Fruit fly (Drosophila melanogaster) whole organism, embryonic: ENCODE results near the gene Rpp14b.

Experiments
- Adf1 ChIP-seq: fragments of 200-800 bp; sonication (Bioruptor generic); IDR thresholded peaks from 2 replicates; pipeline ENCODE4 v1.3.6; 2022; ENCODE audit warnings: missing biosample characterization, missing genetic modification characterization
- Awh ChIP-seq: fragments of 200-800 bp; sonication (Bioruptor generic); IDR thresholded peaks from 2 replicates; pipeline ENCODE4, ENCODE4 v1.3.6; 2022; ENCODE audit warnings: missing biosample characterization, missing genetic modification characterization
- CG11247 ChIP-seq: fragments of 200-800 bp; sonication (Bioruptor generic); IDR thresholded peaks from 2 replicates; pipeline ENCODE4 v1.3.6; 2022; ENCODE audit warnings: missing biosample characterization, missing genetic modification characterization
- CG11398 ChIP-seq: fragments of 200-800 bp; sonication (Bioruptor generic); optimal IDR thresholded peaks from 2 replicates; lab custom pipeline; 2016; ENCODE audit warnings: missing biosample characterization, missing genetic modification characterization
- CG11723 ChIP-seq: fragments of 200-800 bp; sonication (Bioruptor generic); optimal IDR thresholded peaks from 2 replicates; lab custom pipeline; 2017; ENCODE audit warnings: missing biosample characterization, mild to moderate bottlenecking, missing genetic modification characterization
- CG12071 ChIP-seq: fragments of 200-800 bp; sonication (Bioruptor generic); optimal IDR thresholded peaks from 3 replicates; lab custom pipeline; 2018; ENCODE audit warnings: missing biosample characterization, mild to moderate bottlenecking, missing genetic modification characterization
- CG12659 ChIP-seq: fragments of 200-800 bp; sonication (Bioruptor generic); optimal IDR thresholded peaks from 3 replicates; lab custom pipeline; 2017; ENCODE audit warnings: mild to moderate bottlenecking, missing biosample characterization, missing genetic modification reagents, missing genetic modification characterization
- CG13296 ChIP-seq: fragments of 200-800 bp; sonication (Bioruptor generic); optimal IDR thresholded peaks from 3 replicates; lab custom pipeline; 2018; ENCODE audit warnings: missing biosample characterization, mild to moderate bottlenecking, missing genetic modification characterization
- CG14441 ChIP-seq: fragments of 200-800 bp; sonication (Bioruptor generic); IDR thresholded peaks from 2 replicates; pipeline ENCODE4 v1.3.6; 2022; ENCODE audit warnings: missing biosample characterization, missing genetic modification characterization
- CG15479 ChIP-seq: fragments of 200-800 bp; sonication (Bioruptor generic); optimal IDR thresholded peaks from 3 replicates; lab custom pipeline; 2019; ENCODE audit warnings: missing biosample characterization, mild to moderate bottlenecking, missing genetic modification characterization, moderate library complexity
- CG15696 ChIP-seq: fragments of 200-800 bp; sonication (Bioruptor generic); optimal IDR thresholded peaks from 2 replicates; lab custom pipeline; 2019; ENCODE audit warnings: missing biosample characterization, mild to moderate bottlenecking, missing genetic modification characterization, moderate library complexity
- CG17359 ChIP-seq: fragments of 200-800 bp; sonication (Bioruptor generic); optimal IDR thresholded peaks from 3 replicates; lab custom pipeline; 2018; ENCODE audit warnings: missing biosample characterization, mild to moderate bottlenecking, missing genetic modification characterization, moderate library complexity
- CG18011 ChIP-seq: fragments of 200-800 bp; sonication (Bioruptor generic); optimal IDR thresholded peaks from 2 replicates; lab custom pipeline; 2017; ENCODE audit warnings: missing biosample characterization, missing genetic modification characterization, mild to moderate bottlenecking, moderate library complexity, missing genotype
- CG30403 ChIP-seq: fragments of 200-800 bp; sonication (Bioruptor generic); optimal IDR thresholded peaks from 3 replicates; lab custom pipeline; 2016; ENCODE audit warnings: missing biosample characterization, missing genetic modification characterization
- CG4707 ChIP-seq: fragments of 200-800 bp; sonication (Bioruptor generic); optimal IDR thresholded peaks from 2 replicates; lab custom pipeline; 2018; ENCODE audit warnings: missing biosample characterization, mild to moderate bottlenecking, missing genetic modification characterization, moderate library complexity
- CG6175 ChIP-seq: fragments of 200-800 bp; sonication (Bioruptor generic); IDR thresholded peaks from 3 replicates; pipeline ENCODE4 v1.3.6; 2022; ENCODE audit warnings: missing biosample characterization, missing genetic modification characterization
- CG7357 ChIP-seq: fragments of 200-800 bp; sonication (Bioruptor generic); IDR thresholded peaks from 3 replicates; pipeline ENCODE4 v1.3.6; 2022; ENCODE audit warnings: missing biosample characterization, missing genetic modification characterization
- CG8089 ChIP-seq: fragments of 200-800 bp; sonication (Bioruptor generic); optimal IDR thresholded peaks from 3 replicates; lab custom pipeline; 2016; ENCODE audit warnings: missing biosample characterization, missing genetic modification characterization
- CG8281 ChIP-seq: fragments of 200-800 bp; sonication (Bioruptor generic); optimal IDR thresholded peaks from 2 replicates; lab custom pipeline; 2018; ENCODE audit warnings: missing biosample characterization, mild to moderate bottlenecking, missing genetic modification characterization, moderate library complexity
- CG8290 ChIP-seq, 3 experiments: fragments of 200-800 bp; sonication (Bioruptor generic); optimal IDR thresholded peaks; 2 replicates each; lab custom pipeline; 2016 to 2019; ENCODE audit warnings: missing biosample characterization in 3 of 3, missing genetic modification characterization in 3 of 3, mild to moderate bottlenecking in 2 of 3, moderate library complexity in 1 of 3
- CG8359 ChIP-seq: fragments of 200-800 bp; sonication (Bioruptor generic); optimal IDR thresholded peaks from 2 replicates; lab custom pipeline; 2017; ENCODE audit warnings: missing biosample characterization, mild to moderate bottlenecking, missing genetic modification characterization, borderline replicate concordance
- CG8478 ChIP-seq: fragments of >200 bp; optimal IDR thresholded peaks from 2 replicates; lab custom pipeline; 2018
- CG9609 ChIP-seq: fragments of 200-800 bp; sonication (Bioruptor generic); optimal IDR thresholded peaks from 3 replicates; lab custom pipeline; 2016; ENCODE audit warnings: missing biosample characterization, missing genetic modification characterization
- CG9797 ChIP-seq: fragments of 200-800 bp; sonication (Bioruptor generic); optimal IDR thresholded peaks from 3 replicates; lab custom pipeline; 2018; ENCODE audit warnings: missing biosample characterization, mild to moderate bottlenecking, missing genetic modification characterization
- CG9817 ChIP-seq: fragments of 200-800 bp; sonication (Bioruptor generic); optimal IDR thresholded peaks from 2 replicates; lab custom pipeline; 2018; ENCODE audit warnings: missing biosample characterization, mild to moderate bottlenecking, missing genetic modification characterization, moderate library complexity
- Dref ChIP-seq: fragments of 200-800 bp; sonication (Bioruptor generic); IDR thresholded peaks from 2 replicates; pipeline ENCODE4 v1.3.6; 2022; ENCODE audit warnings: missing biosample characterization, missing genetic modification characterization
- Drgx ChIP-seq: fragments of 200-800 bp; sonication (Bioruptor generic); IDR thresholded peaks from 2 replicates; pipeline ENCODE4 v1.3.6; 2022; ENCODE audit warnings: missing biosample characterization, missing genetic modification characterization
- Eip74EF ChIP-seq, 2 experiments: fragments of 200-800 bp in 1 of 2; fragments of >200 bp in 1 of 2; sonication (Bioruptor generic) in 1 of 2; optimal IDR thresholded peaks; 2 replicates each; lab custom pipeline; 2017 to 2019; ENCODE audit warnings: missing biosample characterization in 2 of 2, missing genetic modification characterization in 2 of 2, mild to moderate bottlenecking in 1 of 2, moderate library complexity in 1 of 2
- Hand ChIP-seq: fragments of 200-800 bp; sonication (Bioruptor generic); optimal IDR thresholded peaks from 2 replicates; lab custom pipeline; 2017; ENCODE audit warnings: mild to moderate bottlenecking, missing biosample characterization, missing genetic modification reagents, missing genetic modification characterization
- Hmx ChIP-seq: fragments of 200-800 bp; sonication (Bioruptor generic); optimal IDR thresholded peaks from 2 replicates; lab custom pipeline; 2016; ENCODE audit warnings: missing biosample characterization, missing genetic modification characterization
- Hr78 ChIP-seq, 2 experiments: fragments of 200-800 bp in 1 of 2; fragments of >200 bp in 1 of 2; sonication (Bioruptor generic) in 1 of 2; optimal IDR thresholded peaks; 2 replicates each; lab custom pipeline; 2017 to 2019; ENCODE audit warnings: missing biosample characterization in 2 of 2, missing genetic modification characterization in 2 of 2, mild to moderate bottlenecking in 1 of 2, moderate library complexity in 1 of 2
- Med ChIP-seq: fragments of 200-800 bp; sonication (Bioruptor generic); peaks from one replicate; lab custom pipeline; 2016; ENCODE audit warnings: missing biosample characterization, missing genetic modification characterization, mild to moderate bottlenecking, inconsistent platforms, moderate library complexity
- Mes4 ChIP-seq: fragments of 200-800 bp; sonication (Bioruptor generic); optimal IDR thresholded peaks from 2 replicates; lab custom pipeline; 2016; ENCODE audit warnings: missing biosample characterization, missing genetic modification characterization
- Oaz ChIP-seq: fragments of 200-800 bp; sonication (Bioruptor generic); IDR thresholded peaks from 2 replicates; pipeline ENCODE4 v1.3.6; 2022; ENCODE audit warnings: missing biosample characterization, missing genetic modification characterization
- Sox102F ChIP-seq: fragments of 200-800 bp; sonication (Bioruptor generic); optimal IDR thresholded peaks from 2 replicates; lab custom pipeline; 2018; ENCODE audit warnings: missing biosample characterization, mild to moderate bottlenecking, missing genetic modification characterization, moderate library complexity
- ci ChIP-seq: fragments of 200-800 bp; sonication (Bioruptor generic); IDR thresholded peaks from 3 replicates; pipeline ENCODE4 v1.3.6; 2022; ENCODE audit warnings: missing biosample characterization, missing genetic modification characterization
- gcm ChIP-seq: fragments of 200-800 bp; sonication (Bioruptor generic); optimal IDR thresholded peaks from 2 replicates; lab custom pipeline; 2019; ENCODE audit warnings: missing biosample characterization, mild to moderate bottlenecking, missing genetic modification characterization, moderate library complexity
- gcm2 ChIP-seq: fragments of 200-800 bp; sonication (Bioruptor generic); optimal IDR thresholded peaks from 2 replicates; lab custom pipeline; 2016; ENCODE audit warnings: missing biosample characterization, missing genetic modification characterization
- grn ChIP-seq: fragments of 200-800 bp; sonication (Bioruptor generic); optimal IDR thresholded peaks from 3 replicates; lab custom pipeline; 2017; ENCODE audit warnings: missing biosample characterization, missing genetic modification characterization
- h ChIP-seq: fragments of >200 bp; optimal IDR thresholded peaks from 2 replicates; lab custom pipeline; 2017
- luna ChIP-seq: fragments of 200-800 bp; sonication (Bioruptor generic); optimal IDR thresholded peaks from 2 replicates; lab custom pipeline; 2016; ENCODE audit warnings: missing biosample characterization, missing genetic modification characterization
- mam ChIP-seq: fragments of 200-800 bp; sonication (Bioruptor generic); optimal IDR thresholded peaks from 3 replicates; lab custom pipeline; 2016; ENCODE audit warnings: missing biosample characterization, missing genetic modification characterization
- nerfin-1 ChIP-seq: fragments of 200-800 bp; sonication (Bioruptor generic); optimal IDR thresholded peaks from 3 replicates; lab custom pipeline; 2019; ENCODE audit warnings: missing biosample characterization, mild to moderate bottlenecking, missing genetic modification characterization, moderate library complexity
- odd ChIP-seq: fragments of 200-800 bp; sonication (Bioruptor generic); optimal IDR thresholded peaks from 2 replicates; lab custom pipeline; 2017; ENCODE audit warnings: missing biosample characterization, mild to moderate bottlenecking, missing genetic modification characterization
- org-1 ChIP-seq: fragments of 200-800 bp; sonication (Bioruptor generic); optimal IDR thresholded peaks from 2 replicates; lab custom pipeline; 2017; ENCODE audit warnings: missing biosample characterization, missing genetic modification characterization
- rib ChIP-seq: fragments of 200-800 bp; sonication (Bioruptor generic); IDR thresholded peaks from 2 replicates; pipeline ENCODE4 v1.3.6; 2022; ENCODE audit warnings: missing biosample characterization, missing genetic modification characterization
- run ChIP-seq: fragments of 200-800 bp; sonication (Bioruptor generic); optimal IDR thresholded peaks from 3 replicates; lab custom pipeline; 2018; ENCODE audit warnings: missing biosample characterization, mild to moderate bottlenecking, missing genetic modification characterization
- tio ChIP-seq: fragments of 200-800 bp; sonication (Bioruptor generic); optimal IDR thresholded peaks from 2 replicates; lab custom pipeline; 2017; ENCODE audit warnings: missing biosample characterization, missing genetic modification characterization, inconsistent platforms
- unpg ChIP-seq: fragments of 200-800 bp; sonication (Bioruptor generic); optimal IDR thresholded peaks from 3 replicates; lab custom pipeline; 2018; ENCODE audit warnings: missing biosample characterization, mild to moderate bottlenecking, missing genetic modification characterization, moderate library complexity
- z ChIP-seq: fragments of 200-800 bp; sonication (Bioruptor generic); IDR thresholded peaks from 3 replicates; pipeline ENCODE4 v1.3.6; 2022; ENCODE audit warnings: missing biosample characterization, missing genetic modification characterization

The Rpp14b gene

DNA sequence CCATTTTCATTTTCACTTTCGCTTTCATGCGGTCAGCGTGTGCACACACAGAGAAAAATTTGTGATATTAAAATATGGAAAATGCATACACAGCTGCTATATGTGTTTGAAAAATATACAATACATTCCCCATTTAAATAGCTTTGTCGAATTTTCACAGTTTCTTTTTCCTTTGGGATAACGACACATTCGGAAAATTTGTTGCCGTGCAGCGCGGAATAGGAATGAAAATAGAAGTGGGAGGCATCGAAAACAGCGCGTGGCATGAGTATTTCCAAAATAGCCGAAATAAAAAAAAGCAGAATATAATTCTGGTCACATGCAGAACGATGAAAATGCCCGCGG is 36.9 kb downstream of the Rpp14b start (continued):
- TF ChIP-seq z (GFP tag; lab: Robert Waterston, UW) (no peak; the same call in 2 of the 3 replicates), Hand (GFP tag; lab: Kevin White, UChicago) (peak; percentile 70), CG8359 (GFP tag; lab: Kevin White, UChicago) (peak; percentile 39), CG12659 (peak; percentile 87), Dref (GFP tag; lab: Robert Waterston, UW) (peak; percentile 33; the same call in 1 of the 2 replicates), CG7357 (GFP tag; lab: Robert Waterston, UW) (peak; percentile 78), h (no peak), unpg (peak; percentile 86), CG11723 (GFP tag; lab: Kevin White, UChicago) (peak; percentile 2), nerfin-1 (tag; lab: Kevin White, UChicago) (peak; percentile 75), Eip74EF (GFP tag; optimal IDR thresholded peaks at IDR 0.05; lab: Kevin White, UChicago) (peak in 1 of 2 experiments; percentile 59), tio (peak; percentile 80), CG18011 (GFP tag; lab: Kevin White, UChicago) (peak; percentile 52), Oaz (GFP tag; lab: Robert Waterston, UW) (peak; percentile 73), CG8089 (GFP tag; lab: Kevin White, UChicago) (peak; percentile 66), CG14441 (GFP tag; lab: Robert Waterston, UW) (peak; percentile 85), gcm (GFP tag; lab: Kevin White, UChicago) (peak; percentile 61), CG15696 (tag; lab: Kevin White, UChicago) (peak; percentile 39), luna (GFP tag; lab: Kevin White, UChicago) (peak; percentile 72), CG12071 (GFP tag; lab: Kevin White, UChicago) (peak; percentile 84), CG8290 (GFP tag; optimal IDR thresholded peaks at IDR 0.05; lab: Kevin White, UChicago) (peak; percentile 37), CG8290 (tag; optimal IDR thresholded peaks at IDR 0.05; lab: Kevin White, UChicago) (peak in 1 of 2 experiments; percentile 90), grn (GFP tag; lab: Kevin White, UChicago) (peak; percentile 4), CG11398 (GFP tag; lab: Kevin White, UChicago) (peak; percentile 73), CG9797 (GFP tag; lab: Kevin White, UChicago) (no peak), CG4707 (GFP tag; lab: Kevin White, UChicago) (peak; percentile 56), odd (GFP tag; lab: Kevin White, UChicago) (peak; percentile 68), CG6175 (GFP tag; lab: Robert Waterston, UW) (peak; percentile 81; the same call in 2 of the 3 replicates), CG30403 (GFP tag; lab: Kevin White, UChicago) (peak; percentile 90), CG13296 (peak; percentile 73), CG9609 (peak; percentile 78), CG9817 (peak; percentile 86), ci (peak; percentile 93), run (peak; percentile 87), Sox102F (GFP tag; lab: Kevin White, UChicago) (peak; percentile 90), CG15479 (GFP tag; lab: Kevin White, UChicago) (no peak), mam (GFP tag; lab: Kevin White, UChicago) (peak; percentile 89), Awh (GFP tag; lab: Robert Waterston, UW) (peak; percentile 88), CG8281 (tag; lab: Kevin White, UChicago) (peak; percentile 41), gcm2 (peak; percentile 60), CG11247 (GFP tag; lab: Robert Waterston, UW) (peak; percentile 87), rib (GFP tag; lab: Robert Waterston, UW) (peak; percentile 58), Med (GFP tag; lab: Kevin White, UChicago) (peak; percentile 98), Mes4 (GFP tag; lab: Kevin White, UChicago) (peak; percentile 74), Adf1 (GFP tag; lab: Robert Waterston, UW) (peak; percentile 67), Drgx (GFP tag; lab: Robert Waterston, UW) (peak; percentile 83), Hr78 (GFP tag; optimal IDR thresholded peaks at IDR 0.05; lab: Kevin White, UChicago) (peak in 1 of 2 experiments; percentile 45), CG17359 (tag; lab: Kevin White, UChicago) (peak; percentile 89), CG8478 (lab: Kevin White, UChicago) (no peak), Hmx (GFP tag; lab: Kevin White, UChicago) (peak; percentile 26), org-1 (GFP tag; lab: Kevin White, UChicago) (peak; percentile 78)
